ENCODE assay signal across 1 fruit fly cellular context in the genomic region with DNA sequence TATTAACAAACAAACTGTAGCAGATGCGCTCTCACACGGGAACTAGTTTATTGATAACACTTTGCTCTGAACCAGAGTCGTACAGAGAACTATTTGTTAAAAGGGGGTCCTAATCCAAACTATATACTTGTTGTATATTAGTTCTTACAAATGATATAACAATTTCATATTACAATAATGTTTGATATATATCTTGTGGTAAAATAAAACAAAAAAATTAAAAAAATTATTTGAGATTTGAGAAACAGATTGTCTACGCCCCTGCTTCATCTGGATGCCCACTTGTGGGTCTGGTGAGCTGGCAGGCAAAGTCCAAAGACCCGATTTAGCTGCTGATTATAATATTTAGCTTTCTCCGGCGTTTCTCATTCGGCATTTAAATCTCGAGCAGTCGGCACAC.
TF ChIP-seq lines count a peak whose summit lies in the region.

Gene CG5321 (plus strand): TSS at position 380 of the 400 bp plus-strand sequence.

TF ChIP-seq in whole organism, embryonic, 481 proteins besides CTCF, POLR2A, EP300 and RAD21 (continued from another document):
- peak; percentile 69 for TF ChIP-seq Med (GFP tag; lab: Kevin White, UChicago)
- TF ChIP-seq seq (GFP tag; IDR thresholded peaks at IDR 0.05; lab: Robert Waterston, UW), result 0 out of 2 replicates have a peak, but pooled peaks have one; percentile 13
- TF ChIP-seq schlank (tag; optimal IDR thresholded peaks at IDR 0.05; lab: Kevin White, UChicago), result no peak
- peak; percentile 9 for TF ChIP-seq CG4820 (GFP tag; optimal IDR thresholded peaks at IDR 0.05; lab: Kevin White, UChicago)
- no peak for TF ChIP-seq CG31388 (GFP tag; optimal IDR thresholded peaks at IDR 0.05; lab: Kevin White, UChicago)
- TF ChIP-seq psq (GFP tag; optimal IDR thresholded peaks at IDR 0.05; lab: Kevin White, UChicago), result no peak
- no peak for TF ChIP-seq so (GFP tag; IDR thresholded peaks at IDR 0.05; lab: Robert Waterston, UW)
- TF ChIP-seq CG6813 (GFP tag; optimal IDR thresholded peaks at IDR 0.05; lab: Kevin White, UChicago), result no peak
- peak; percentile 71 for TF ChIP-seq CG11504 (tag; optimal IDR thresholded peaks at IDR 0.05; lab: Kevin White, UChicago)
- TF ChIP-seq crc (GFP tag; optimal IDR thresholded peaks at IDR 0.05; lab: Kevin White, UChicago), result no peak
- no peak for TF ChIP-seq CG2129 (GFP tag; IDR thresholded peaks at IDR 0.05; lab: Robert Waterston, UW; ENCODE audit: partially characterized antibody)
- TF ChIP-seq vvl (GFP tag; IDR thresholded peaks at IDR 0.05; lab: Robert Waterston, UW), result peak; percentile 64; the same call in 1 of the 2 replicates
- no peak for TF ChIP-seq chm (GFP tag; IDR thresholded peaks at IDR 0.05; lab: Robert Waterston, UW)
- TF ChIP-seq Fer2 (tag; optimal IDR thresholded peaks at IDR 0.05; lab: Kevin White, UChicago), result no peak
- no peak for TF ChIP-seq Gug (GFP tag; IDR thresholded peaks at IDR 0.05; lab: Robert Waterston, UW)
- no peak for TF ChIP-seq CG1792 (GFP tag; optimal IDR thresholded peaks at IDR 0.05; lab: Kevin White, UChicago)
- no peak for TF ChIP-seq CG12219 (GFP tag; optimal IDR thresholded peaks at IDR 0.05; lab: Kevin White, UChicago)
- TF ChIP-seq Dref (GFP tag; IDR thresholded peaks at IDR 0.05; lab: Robert Waterston, UW), result no peak
- no peak for TF ChIP-seq Nf-YA (GFP tag; IDR thresholded peaks at IDR 0.05; lab: Robert Waterston, UW)
- TF ChIP-seq kah (GFP tag; optimal IDR thresholded peaks at IDR 0.05; lab: Kevin White, UChicago), result no peak
- TF ChIP-seq Rfx (GFP tag; IDR thresholded peaks at IDR 0.05; lab: Robert Waterston, UW), result peak; percentile 47; the same call in 1 of the 2 replicates
- TF ChIP-seq CG10543 (GFP tag; optimal IDR thresholded peaks at IDR 0.05; lab: Kevin White, UChicago), result no peak
- TF ChIP-seq CG17612 (GFP tag; IDR thresholded peaks at IDR 0.05; lab: Robert Waterston, UW), result no peak
- TF ChIP-seq caup (GFP tag; optimal IDR thresholded peaks at IDR 0.05; lab: Kevin White, UChicago; ENCODE audit: severe bottlenecking), result peak; percentile 8
- no peak for TF ChIP-seq Mes4 (GFP tag; optimal IDR thresholded peaks at IDR 0.05; lab: Kevin White, UChicago)
- TF ChIP-seq gro (GFP tag; optimal IDR thresholded peaks at IDR 0.05; lab: Kevin White, UChicago), result no peak
- no peak for TF ChIP-seq HLH54F (GFP tag; optimal IDR thresholded peaks at IDR 0.05; lab: Kevin White, UChicago)
- TF ChIP-seq Dp (GFP tag; optimal IDR thresholded peaks at IDR 0.05; lab: Kevin White, UChicago), result no peak
- TF ChIP-seq Hr78 (GFP tag; optimal IDR thresholded peaks at IDR 0.05; lab: Kevin White, UChicago), result peak in 1 of 2 experiments; percentile 24
- TF ChIP-seq hkb (optimal IDR thresholded peaks at IDR 0.05; lab: Kevin White, UChicago), result no peak
- TF ChIP-seq hkb (GFP tag; IDR thresholded peaks at IDR 0.05; lab: Robert Waterston, UW), result peak; percentile 36; the same call in 1 of the 2 replicates
- TF ChIP-seq slp2 (GFP tag; optimal IDR thresholded peaks at IDR 0.05; lab: Kevin White, UChicago), result no peak
- TF ChIP-seq Jarid2 (GFP tag; optimal IDR thresholded peaks at IDR 0.05; lab: Kevin White, UChicago), result no peak
- TF ChIP-seq Atf-2 (GFP tag; optimal IDR thresholded peaks at IDR 0.05; lab: Kevin White, UChicago), result no peak
- no peak for TF ChIP-seq ab (GFP tag; optimal IDR thresholded peaks at IDR 0.05; lab: Kevin White, UChicago)
